Worm (Caenorhabditis elegans): Measurements from ENCODE around the gene nape-2.
A peak's percentile ranks its signal among the peaks of the same experiment; 100 is the strongest.

DNA sequence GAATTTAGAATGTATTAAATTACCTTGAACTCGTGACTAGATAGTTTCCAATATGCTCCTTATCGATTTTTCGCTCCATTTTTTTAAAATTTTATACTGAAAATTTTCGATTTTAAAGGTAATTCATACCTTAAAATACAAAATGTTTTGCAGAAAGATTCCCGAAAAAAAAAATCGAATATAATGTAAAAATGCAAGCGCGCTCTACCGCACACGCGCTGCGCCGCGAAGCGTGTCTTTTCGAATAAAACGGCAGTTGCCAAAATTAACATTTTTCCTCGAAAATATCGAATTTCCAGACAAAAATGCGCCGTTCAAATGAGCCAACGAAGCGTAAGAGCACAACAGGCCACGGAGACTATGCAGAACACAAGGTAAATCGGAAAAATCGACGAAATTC, 44.1 kb downstream of the nape-2 start, which contains the start of the genes taf-6.2 and Y37E11AL.3:
- TF ChIP-seq elt-1 (tag; optimal IDR thresholded peaks at IDR 0.05): no peak
- no peak for TF ChIP-seq unc-39 (tag; optimal IDR thresholded peaks at IDR 0.05)
- no peak for TF ChIP-seq elt-3 (tag; optimal IDR thresholded peaks at IDR 0.05)
- TF ChIP-seq crh-2 (tag; optimal IDR thresholded peaks at IDR 0.05): peak; percentile 52
- no peak for TF ChIP-seq unc-62 (GFP tag; optimal IDR thresholded peaks at IDR 0.05)
- TF ChIP-seq skn-1 (tag; optimal IDR thresholded peaks at IDR 0.05): no peak
- no peak for TF ChIP-seq mab-5 (tag; optimal IDR thresholded peaks at IDR 0.05)
